Worm (Caenorhabditis elegans) whole organism, midembryonic: ENCODE data around the gene srxa-7.

Experiments used
- T22C8.4 ChIP-seq: fragments of 200-800 bp; sonication (Bioruptor generic); IDR thresholded peaks from 2 replicates; pipeline ENCODE4 v1.3.6; 2022; ENCODE audit warnings: missing genetic modification characterization, missing compliant biosample characterization
- cog-1 ChIP-seq: sonication (generic microtip); optimal IDR thresholded peaks from 2 replicates; lab custom pipeline; 2016; ENCODE audit warnings: missing genetic modification characterization, missing compliant biosample characterization
- flt-1 ChIP-seq: fragments of 200-800 bp; sonication (Bioruptor generic); IDR thresholded peaks from 2 replicates; pipeline ENCODE4 v1.3.6; 2022; ENCODE audit warnings: missing genetic modification characterization, missing compliant biosample characterization
- klf-2 ChIP-seq: fragments of 200-800 bp; sonication (Bioruptor generic); conservative IDR thresholded peaks from 2 replicates; pipeline ENCODE4 v1.3.6; 2022; ENCODE audit warnings: missing genetic modification reagents, missing genetic modification characterization, missing compliant biosample characterization
- med-1 ChIP-seq: sonication (generic microtip); optimal IDR thresholded peaks from 2 replicates; lab custom pipeline; 2017; ENCODE audit warnings: missing genetic modification characterization, mild to moderate bottlenecking, missing compliant biosample characterization, antibody characterized with exemption, missing genetic modification reagents; ENCODE audit not compliant: insufficient read depth
- ref-1 ChIP-seq: fragments of 200-800 bp; sonication (Bioruptor generic); conservative IDR thresholded peaks from 2 replicates; pipeline ENCODE4 v1.3.6; 2022; ENCODE audit warnings: missing genetic modification reagents, missing genetic modification characterization, missing compliant biosample characterization
- tab-1 ChIP-seq: fragments of 200-800 bp; sonication (Bioruptor generic); IDR thresholded peaks from 2 replicates; pipeline ENCODE4 v1.3.6; 2022; ENCODE audit warnings: missing genetic modification characterization, missing compliant biosample characterization
- ztf-23 ChIP-seq: fragments of 200-800 bp; sonication (Bioruptor generic); IDR thresholded peaks from 2 replicates; pipeline ENCODE4 v1.3.6; 2022; ENCODE audit warnings: missing genetic modification reagents, missing genetic modification characterization, missing compliant biosample characterization
- ztf-29 ChIP-seq: fragments of 200-800 bp; sonication (Bioruptor generic); IDR thresholded peaks from 2 replicates; pipeline ENCODE4 v1.3.6; 2022; ENCODE audit warnings: missing genetic modification reagents, missing genetic modification characterization, missing compliant biosample characterization

ce11 chrV:16266514-16266913 is 40.8 kb upstream of the srxa-7 start, which contains the start of gene T13F3.4:
- no peak for TF ChIP-seq flt-1 (GFP tag; lab: Robert Waterston, UW)
- no peak for TF ChIP-seq cog-1 (tag; lab: Kevin White, UChicago)
- TF ChIP-seq med-1 (GFP tag; lab: Kevin White, UChicago) = no peak
- TF ChIP-seq T22C8.4 (GFP tag; lab: Robert Waterston, UW) = no peak
- TF ChIP-seq tab-1 = no peak
- no peak for TF ChIP-seq klf-2
- no peak for TF ChIP-seq ztf-23 (GFP tag; lab: Robert Waterston, UW)
- no peak for TF ChIP-seq ref-1 (GFP tag; lab: Robert Waterston, UW)
- no peak for TF ChIP-seq ztf-29
